Fruit fly (Drosophila melanogaster): ENCODE results near the gene kat-60L1.

- TF ChIP-seq psq (optimal IDR thresholded peaks at IDR 0.05) (no peak), pan (optimal IDR thresholded peaks at IDR 0.05) (no peak)
Observed at dm6 chr3R:5778731-5779593, 2.6 kb upstream of the kat-60L1 start, which contains the start of gene jagn.
